Fruit fly (Drosophila melanogaster): ENCODE measurements around the gene CG15167.

CG15167 gene

DNA sequence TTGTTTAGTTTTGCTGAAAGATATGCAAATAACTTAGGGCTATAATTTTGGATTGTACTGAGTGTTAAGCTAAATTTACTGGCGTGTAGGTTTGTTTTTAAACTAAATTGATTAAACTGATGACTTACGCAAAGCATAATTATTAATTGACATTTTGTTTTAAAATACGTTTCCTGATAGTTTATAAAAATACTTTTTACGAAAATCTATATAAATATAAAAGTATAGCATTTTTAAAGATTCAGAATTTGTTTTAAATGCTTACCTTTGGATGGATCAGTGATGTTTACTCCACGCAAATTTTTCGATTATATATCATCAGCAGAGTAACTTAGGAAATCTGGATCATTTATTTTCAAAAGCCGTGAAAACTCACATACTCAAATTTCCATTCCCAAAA, at the start of gene CG15167, which contains the start of gene CG42752:
Gene CG15167 (plus strand): TSS at position 349 of the 400 bp plus-strand sequence.
Gene CG42752 (minus strand): TSS at position 101 of the 400 bp plus-strand sequence.
- TF ChIP-seq Fer1 (GFP tag; optimal IDR thresholded peaks at IDR 0.05) (no peak), CG1792 (GFP tag; optimal IDR thresholded peaks at IDR 0.05) (no peak), tgo (GFP tag; IDR thresholded peaks at IDR 0.05) (no peak)

- TF ChIP-seq bbx (GFP tag; IDR thresholded peaks at IDR 0.05; ENCODE audit: partially characterized antibody) (no peak), nau (GFP tag; optimal IDR thresholded peaks at IDR 0.05) (no peak), twi (tag; optimal IDR thresholded peaks at IDR 0.05) (no peak), Spps (tag; optimal IDR thresholded peaks at IDR 0.05) (no peak), CG8478 (optimal IDR thresholded peaks at IDR 0.05) (no peak), CG7839 (tag; optimal IDR thresholded peaks at IDR 0.05) (peak; percentile 48), gsb (GFP tag; IDR thresholded peaks at IDR 0.05) (0 out of 2 replicates have a peak, but pooled peaks have one; percentile 16), CG4707 (GFP tag; optimal IDR thresholded peaks at IDR 0.05) (no peak), CG3726 (GFP tag; IDR thresholded peaks at IDR 0.05) (no peak), odd (GFP tag; optimal IDR thresholded peaks at IDR 0.05) (peak; percentile 45), CG1529 (GFP tag; optimal IDR thresholded peaks at IDR 0.05) (no peak), pzg (GFP tag; optimal IDR thresholded peaks at IDR 0.05) (no peak), CG14667 (GFP tag; IDR thresholded peaks at IDR 0.05) (0 out of 2 replicates have a peak, but pooled peaks have one; percentile 20), CG17328 (GFP tag; IDR thresholded peaks at IDR 0.05) (peak; percentile 68), BEAF-32 (GFP tag; optimal IDR thresholded peaks at IDR 0.05) (no peak), usp (GFP tag; optimal IDR thresholded peaks at IDR 0.05) (no peak), Vsx1 (GFP tag; optimal IDR thresholded peaks at IDR 0.05) (no peak), lbe (GFP tag; optimal IDR thresholded peaks at IDR 0.05) (no peak), stwl (tag; optimal IDR thresholded peaks at IDR 0.05) (no peak), NC2α (GFP tag; optimal IDR thresholded peaks at IDR 0.05) (peak; percentile 17), CG5953 (GFP tag; IDR thresholded peaks at IDR 0.05) (peak; percentile 49), insv (GFP tag; optimal IDR thresholded peaks at IDR 0.05) (no peak), Ets97D (GFP tag; optimal IDR thresholded peaks at IDR 0.05) (peak; percentile 57), pb (GFP tag; optimal IDR thresholded peaks at IDR 0.05) (peak; percentile 19), CG7928 (GFP tag; optimal IDR thresholded peaks at IDR 0.05) (no peak), otp (GFP tag; IDR thresholded peaks at IDR 0.05) (no peak; the same call in 2 of the 3 replicates), CG14014 (GFP tag; IDR thresholded peaks at IDR 0.05) (peak; percentile 76), gsb-n (tag; optimal IDR thresholded peaks at IDR 0.05) (no peak), CG15479 (GFP tag; optimal IDR thresholded peaks at IDR 0.05) (no peak), CG12769 (tag; optimal IDR thresholded peaks at IDR 0.05) (peak; percentile 52), dan (GFP tag; IDR thresholded peaks at IDR 0.05) (no peak), crp (GFP tag; optimal IDR thresholded peaks at IDR 0.05) (peak; percentile 43 to 79), trh (GFP tag; optimal IDR thresholded peaks at IDR 0.05) (no peak), mam (GFP tag; optimal IDR thresholded peaks at IDR 0.05) (peak; percentile 76), bowl (GFP tag; IDR thresholded peaks at IDR 0.05) (no peak), CG11723 (GFP tag; optimal IDR thresholded peaks at IDR 0.05) (peak; percentile 51), sc (optimal IDR thresholded peaks at IDR 0.05) (no peak), sc (GFP tag; optimal IDR thresholded peaks at IDR 0.05) (no peak), Xbp1 (GFP tag; optimal IDR thresholded peaks at IDR 0.05) (peak; percentile 70), Elba2 (GFP tag; optimal IDR thresholded peaks at IDR 0.05) (peak; percentile 72), tio (GFP tag; optimal IDR thresholded peaks at IDR 0.05) (peak; percentile 46), CG2199 (GFP tag; IDR thresholded peaks at IDR 0.05) (peak; percentile 74; the same call in 2 of the 3 replicates), CTCF (GFP tag; optimal IDR thresholded peaks at IDR 0.05) (peak; percentile 32), ham (GFP tag; IDR thresholded peaks at IDR 0.05) (no peak), ap (GFP tag; IDR thresholded peaks at IDR 0.05) (peak; percentile 60), CG6175 (GFP tag; IDR thresholded peaks at IDR 0.05) (no peak)
Observed at dm6 chr2L:18693877-18694723, 46.1 kb upstream of the CG15167 start.
